Worm (Caenorhabditis elegans) whole organism, early embryonic: ENCODE data around the gene tmem-258.
"Not testable (repeated sequence)": the region's sequence is repeated elsewhere in the genome, so short reads cannot be mapped to it uniquely, and the experiment has no call there.

Experiments
- B0310.2 ChIP-seq: sonication (generic microtip); optimal IDR thresholded peaks from 2 replicates; lab custom pipeline; 2016; ENCODE audit warnings: mild to moderate bottlenecking, missing genetic modification characterization, missing compliant biosample characterization
- F13C5.2 ChIP-seq: sonication (generic microtip); optimal IDR thresholded peaks from 2 replicates; lab custom pipeline; 2017; ENCODE audit warnings: mild to moderate bottlenecking, missing genetic modification characterization, inconsistent platforms, missing compliant biosample characterization
- aly-1 ChIP-seq: sonication (generic microtip); optimal IDR thresholded peaks from 2 replicates; lab custom pipeline; 2016; ENCODE audit warnings: missing genetic modification characterization, missing compliant biosample characterization
- ama-1 ChIP-seq: fragments of 150-350 bp; optimal IDR thresholded peaks from 2 replicates; lab custom pipeline; 2014
- ceh-13 ChIP-seq: fragments of 200-800 bp; sonication (Bioruptor generic); optimal IDR thresholded peaks from 2 replicates; lab custom pipeline; 2018; ENCODE audit warnings: mild to moderate bottlenecking, missing genetic modification characterization, missing compliant biosample characterization
- ceh-36 ChIP-seq: sonication (generic microtip); optimal IDR thresholded peaks from 2 replicates; lab custom pipeline; 2016; ENCODE audit warnings: missing genetic modification characterization, inconsistent platforms, missing compliant biosample characterization
- ets-7 ChIP-seq: sonication (generic microtip); optimal IDR thresholded peaks from 2 replicates; lab custom pipeline; 2016; ENCODE audit warnings: missing genotype, missing genetic modification characterization, missing compliant biosample characterization
- flt-1 ChIP-seq: fragments of 200-800 bp; sonication (Bioruptor generic); IDR thresholded peaks from 2 replicates; pipeline ENCODE4 v1.3.6; 2022; ENCODE audit warnings: missing genetic modification characterization, missing compliant biosample characterization
- hmbx-1 ChIP-seq: sonication (generic microtip); optimal IDR thresholded peaks from 2 replicates; lab custom pipeline; 2016; ENCODE audit warnings: mild to moderate bottlenecking, missing genetic modification characterization, missing compliant biosample characterization
- hmg-4 ChIP-seq: fragments of 200-800 bp; sonication (Bioruptor generic); optimal IDR thresholded peaks from 2 replicates; lab custom pipeline; 2018; ENCODE audit warnings: mild to moderate bottlenecking, missing genetic modification characterization, missing compliant biosample characterization
- hnd-1 ChIP-seq: sonication (generic microtip); optimal IDR thresholded peaks from 2 replicates; lab custom pipeline; 2016; ENCODE audit warnings: missing genetic modification characterization, missing compliant biosample characterization
- pes-1 ChIP-seq: fragments of 200-800 bp; sonication (Bioruptor generic); IDR thresholded peaks from 2 replicates; pipeline ENCODE4 v1.3.6; 2022; ENCODE audit warnings: missing genetic modification reagents, missing genetic modification characterization, missing compliant biosample characterization
- scrt-1 ChIP-seq: fragments of 200-800 bp; sonication (Bioruptor generic); IDR thresholded peaks from 2 replicates; pipeline ENCODE4 v1.3.6; 2022; ENCODE audit warnings: missing genetic modification characterization, missing compliant biosample characterization
- sea-1 ChIP-seq: fragments of 200-800 bp; sonication (Bioruptor generic); conservative IDR thresholded peaks from 2 replicates; pipeline ENCODE4 v1.3.6; 2022; ENCODE audit warnings: missing genetic modification characterization, missing compliant biosample characterization
- tbx-11 ChIP-seq: fragments of 200-800 bp; sonication (Bioruptor generic); IDR thresholded peaks from 2 replicates; pipeline ENCODE4 v1.3.6; 2022; ENCODE audit warnings: missing genetic modification characterization, missing compliant biosample characterization
- tbx-37 ChIP-seq: fragments of 200-800 bp; sonication (Bioruptor generic); conservative IDR thresholded peaks from 2 replicates; pipeline ENCODE4 v1.3.6; 2022; ENCODE audit warnings: missing genetic modification reagents, missing genetic modification characterization, missing compliant biosample characterization
- tra-4 ChIP-seq: sonication (generic microtip); optimal IDR thresholded peaks from 2 replicates; lab custom pipeline; 2017; ENCODE audit warnings: missing genetic modification characterization, missing compliant biosample characterization

tmem-258 gene

ce11 chrV:7062790-7063189, at the start of gene tmem-258:
Gene tmem-258 (plus strand): TSS chrV:7063174.
- TF ChIP-seq ceh-13 (GFP tag; lab: Kevin White, UChicago); tra-4; aly-1 (tag; lab: Kevin White, UChicago): not testable (repeated sequence)

DNA sequence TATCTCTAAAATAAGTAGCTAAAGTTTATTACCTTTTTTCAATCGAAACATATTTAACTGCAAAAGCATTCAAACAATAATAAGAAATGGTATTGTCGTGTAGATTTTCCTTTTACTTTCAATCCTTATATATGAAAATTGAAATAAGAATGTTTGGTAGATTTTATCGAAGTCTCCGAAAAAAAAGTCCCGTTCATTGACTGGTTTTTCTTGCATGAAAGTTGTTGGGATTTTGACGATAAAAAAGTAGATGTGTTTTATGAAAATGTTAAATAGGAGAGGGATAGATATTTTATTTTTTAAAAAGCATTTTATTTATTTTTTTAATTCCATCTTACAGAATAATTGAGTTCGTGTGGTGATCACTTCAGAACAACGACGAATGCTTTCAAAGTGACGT, 47.1 kb upstream of the tmem-258 start, which contains the start of gene C33G8.13:
C33G8.13 (minus strand) TSS at position 101 of the 400 bp plus-strand sequence.
- no peak for TF ChIP-seq ceh-13 (GFP tag; lab: Kevin White, UChicago)
- TF ChIP-seq scrt-1, result no peak
- no peak for TF ChIP-seq ets-7 (tag; lab: Kevin White, UChicago)
- TF ChIP-seq aly-1 (tag; lab: Kevin White, UChicago), result no peak
- TF ChIP-seq ceh-36, result no peak
- TF ChIP-seq hmbx-1 (tag; lab: Kevin White, UChicago), result no peak
- no peak for TF ChIP-seq sea-1
- TF ChIP-seq pes-1, result no peak
- TF ChIP-seq ama-1, result no peak
- no peak for TF ChIP-seq flt-1
- no peak for TF ChIP-seq B0310.2 (tag; lab: Kevin White, UChicago)
- TF ChIP-seq hmg-4, result no peak

- TF ChIP-seq hnd-1 (tag; lab: Kevin White, UChicago) (no peak), flt-1 (no peak), tbx-11 (no peak), hmg-4 (no peak)
Observed at ce11 chrV:7017059-7017458, 45.9 kb upstream of the tmem-258 start, which contains the start of gene srsx-32. Gene srsx-32 (plus strand): TSS chrV:7017359.

DNA sequence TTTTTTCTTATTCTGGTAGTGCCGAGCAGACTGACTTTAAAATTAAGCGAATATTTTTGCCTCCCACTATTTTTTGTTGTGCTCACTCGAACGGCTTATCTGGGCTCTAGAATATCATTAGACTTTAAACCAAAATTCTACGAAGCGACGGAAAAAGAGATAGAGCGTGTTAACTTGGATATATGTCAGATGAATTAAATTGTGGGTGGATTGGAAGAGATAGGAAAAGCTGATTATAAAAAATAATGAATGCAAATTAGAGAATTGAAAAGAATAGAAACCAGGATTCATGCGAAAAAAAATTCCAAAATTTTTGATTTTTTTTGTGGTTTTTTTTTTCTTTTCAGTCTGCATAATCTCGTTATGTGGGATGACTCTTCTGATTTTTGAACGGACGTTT, 41.2 kb upstream of the tmem-258 start, which contains the start of gene F20A1.4:
F20A1.4 (minus strand) TSS at position 101 of the 400 bp plus-strand sequence.
- TF ChIP-seq hmg-4 (no peak), flt-1 (no peak), F13C5.2 (no peak), ets-7 (tag; lab: Kevin White, UChicago) (no peak), ama-1 (no peak), B0310.2 (tag; lab: Kevin White, UChicago) (no peak), aly-1 (tag; lab: Kevin White, UChicago) (no peak), scrt-1 (no peak), tra-4 (no peak), ceh-36 (no peak), tbx-37 (GFP tag; lab: Robert Waterston, UW) (no peak), pes-1 (no peak), tbx-11 (no peak), ceh-13 (GFP tag; lab: Kevin White, UChicago) (no peak), hnd-1 (tag; lab: Kevin White, UChicago) (no peak)

DNA sequence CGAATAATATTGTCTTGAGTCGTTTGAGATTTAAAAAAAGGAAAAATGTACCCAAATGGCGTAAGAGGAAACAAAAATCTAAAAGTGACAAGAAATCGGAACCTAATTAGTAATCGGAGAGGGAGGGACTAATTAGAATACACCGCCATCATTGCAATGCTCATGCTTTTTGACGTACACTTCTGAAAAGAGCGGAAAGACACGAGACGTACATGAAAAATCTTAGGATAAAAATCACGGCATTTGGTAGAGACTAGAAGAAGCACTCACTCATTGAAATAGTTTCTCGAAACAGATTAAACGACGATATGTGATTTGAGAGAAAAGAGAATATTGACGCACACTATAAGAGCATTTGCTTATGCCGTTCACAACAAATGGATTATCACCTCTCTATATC, 40.0 kb upstream of the tmem-258 start:
- TF ChIP-seq tbx-11, result no peak
- TF ChIP-seq hmg-4, result no peak
- no peak for TF ChIP-seq pes-1
- TF ChIP-seq F13C5.2, result no peak
- TF ChIP-seq flt-1, result no peak
- TF ChIP-seq hnd-1 (tag; lab: Kevin White, UChicago), result no peak
- TF ChIP-seq aly-1 (tag; lab: Kevin White, UChicago), result no peak
- TF ChIP-seq ceh-36, result no peak
- TF ChIP-seq scrt-1, result no peak
- TF ChIP-seq B0310.2 (tag; lab: Kevin White, UChicago), result no peak
- no peak for TF ChIP-seq sea-1
- TF ChIP-seq ceh-13 (GFP tag; lab: Kevin White, UChicago), result no peak
- no peak for TF ChIP-seq tbx-37 (GFP tag; lab: Robert Waterston, UW)

DNA sequence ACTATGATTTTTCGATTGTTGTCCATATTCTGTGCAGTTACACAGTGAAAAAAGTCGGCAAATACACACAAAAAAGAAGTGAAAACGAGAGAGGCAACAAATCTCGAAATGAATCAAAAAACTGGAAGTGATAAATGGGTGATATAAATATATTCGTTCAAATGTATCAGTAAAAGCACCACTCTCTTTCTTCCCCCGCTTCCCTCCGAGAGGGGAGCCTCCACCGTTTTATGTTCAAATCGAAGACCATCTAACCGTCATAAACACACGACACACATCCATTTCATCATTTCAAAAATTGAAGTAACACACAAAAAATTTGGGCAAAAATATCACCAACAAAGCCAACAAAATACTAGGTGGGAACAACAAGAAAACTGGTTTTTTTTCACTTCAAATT, 35.9 kb upstream of the tmem-258 start, which contains the start of gene F20A1.6:
F20A1.6 (minus strand) TSS at position 101 of the 400 bp plus-strand sequence.
- no peak for TF ChIP-seq hmg-4
- TF ChIP-seq ceh-36, result no peak
- no peak for TF ChIP-seq ets-7 (tag; lab: Kevin White, UChicago)
- TF ChIP-seq tbx-37 (GFP tag; lab: Robert Waterston, UW), result no peak
- no peak for TF ChIP-seq aly-1 (tag; lab: Kevin White, UChicago)
- TF ChIP-seq scrt-1, result no peak
- TF ChIP-seq hmbx-1 (tag; lab: Kevin White, UChicago), result no peak
- TF ChIP-seq tbx-11, result no peak
- no peak for TF ChIP-seq hnd-1 (tag; lab: Kevin White, UChicago)
- TF ChIP-seq tra-4, result no peak
- no peak for TF ChIP-seq pes-1
- no peak for TF ChIP-seq B0310.2 (tag; lab: Kevin White, UChicago)
- no peak for TF ChIP-seq F13C5.2
- no peak for TF ChIP-seq flt-1
- TF ChIP-seq ama-1, result no peak

ce11 chrV:7036475-7036874, 26.5 kb upstream of the tmem-258 start, which contains the start of gene twk-11:
Gene twk-11 (minus strand): TSS chrV:7036575.
- TF ChIP-seq B0310.2 (tag; lab: Kevin White, UChicago) (no peak), ets-7 (tag; lab: Kevin White, UChicago) (no peak), hnd-1 (tag; lab: Kevin White, UChicago) (no peak), ceh-36 (no peak), F13C5.2 (no peak), tra-4 (no peak)

- TF ChIP-seq pes-1, result no peak
- no peak for TF ChIP-seq hmbx-1 (tag; lab: Kevin White, UChicago)
Observed at ce11 chrV:7046005-7046404, 17.0 kb upstream of the tmem-258 start, which contains the start of gene F20A1.2. Gene F20A1.2 (plus strand): TSS chrV:7046305.

ce11 chrV:7047512-7047911, 15.5 kb upstream of the tmem-258 start, which contains the start of gene F20A1.8:
Gene F20A1.8 (minus strand): TSS chrV:7047612.
- TF ChIP-seq hnd-1 (tag; lab: Kevin White, UChicago), result no peak
- TF ChIP-seq hmbx-1 (tag; lab: Kevin White, UChicago), result no peak
- no peak for TF ChIP-seq ceh-36
- TF ChIP-seq F13C5.2, result no peak
- TF ChIP-seq flt-1, result no peak
- no peak for TF ChIP-seq ama-1
- TF ChIP-seq aly-1 (tag; lab: Kevin White, UChicago), result no peak
- no peak for TF ChIP-seq tbx-37 (GFP tag; lab: Robert Waterston, UW)
- TF ChIP-seq hmg-4, result no peak
- TF ChIP-seq ceh-13 (GFP tag; lab: Kevin White, UChicago), result no peak
- TF ChIP-seq sea-1, result no peak
- TF ChIP-seq B0310.2 (tag; lab: Kevin White, UChicago), result no peak
- no peak for TF ChIP-seq ets-7 (tag; lab: Kevin White, UChicago)
- no peak for TF ChIP-seq pes-1
- no peak for TF ChIP-seq tra-4
- no peak for TF ChIP-seq scrt-1
- TF ChIP-seq tbx-11, result no peak
